Worm (Caenorhabditis elegans): ENCODE measurements around the gene C55A6.3.
A peak's percentile ranks its signal among the peaks of the same experiment; 100 is the strongest.

C55A6.3 gene

DNA sequence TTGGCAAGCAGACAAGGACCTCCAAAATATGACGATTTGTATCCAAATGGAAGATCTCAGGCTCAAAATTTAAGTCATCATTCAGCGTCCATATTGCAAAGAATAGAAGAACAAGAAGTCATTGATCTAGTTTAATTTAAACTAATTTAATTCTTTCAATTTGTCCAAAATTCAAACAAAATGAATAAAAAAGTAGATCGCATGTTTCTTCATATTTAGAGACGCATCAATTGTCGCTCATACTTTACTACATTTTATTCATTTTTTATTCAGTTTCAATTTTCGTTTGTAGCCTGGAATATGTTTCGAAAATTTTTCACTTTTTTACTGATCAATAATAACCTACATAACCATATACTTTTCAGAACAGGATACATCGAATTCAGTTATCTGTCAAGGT, 20.9 kb downstream of the C55A6.3 start, which contains the start of gene T11F9.21:
Gene T11F9.21 (plus strand): TSS at position 301 of the 400 bp plus-strand sequence.
- TF ChIP-seq F10B5.3 (tag; optimal IDR thresholded peaks at IDR 0.05) = no peak
- no peak for TF ChIP-seq nhr-42 (GFP tag; IDR thresholded peaks at IDR 0.05)
- no peak for TF ChIP-seq zip-11 (GFP tag; IDR thresholded peaks at IDR 0.05)
- TF ChIP-seq T26A8.4 (GFP tag; IDR thresholded peaks at IDR 0.05) = no peak
- no peak for TF ChIP-seq lsy-2 (tag; optimal IDR thresholded peaks at IDR 0.05)
- no peak for TF ChIP-seq lin-29 (GFP tag; IDR thresholded peaks at IDR 0.05)
- no peak for TF ChIP-seq pqm-1 (tag; optimal IDR thresholded peaks at IDR 0.05)
- TF ChIP-seq T20F7.1 (GFP tag; optimal IDR thresholded peaks at IDR 0.05) = no peak
- no peak for TF ChIP-seq jun-1 (tag; optimal IDR thresholded peaks at IDR 0.05)
- TF ChIP-seq F26F4.8 (GFP tag; conservative IDR thresholded peaks at IDR 0.05) = no peak
- TF ChIP-seq ctbp-1 (GFP tag; IDR thresholded peaks at IDR 0.05) = no peak
- no peak for TF ChIP-seq hmg-1.1 (GFP tag; IDR thresholded peaks at IDR 0.05)
- TF ChIP-seq saeg-2 (GFP tag; IDR thresholded peaks at IDR 0.05) = no peak
- no peak for TF ChIP-seq zfp-3 (GFP tag; conservative IDR thresholded peaks at IDR 0.05)
- TF ChIP-seq zfp-2 (tag; optimal IDR thresholded peaks at IDR 0.05) = no peak
- no peak for TF ChIP-seq lin-13 (GFP tag; optimal IDR thresholded peaks at IDR 0.05)
- TF ChIP-seq mdt-29 (GFP tag; IDR thresholded peaks at IDR 0.05) = no peak
- no peak for TF ChIP-seq rbr-2 (tag; optimal IDR thresholded peaks at IDR 0.05)
- TF ChIP-seq ztf-7 (tag; optimal IDR thresholded peaks at IDR 0.05) = no peak

DNA sequence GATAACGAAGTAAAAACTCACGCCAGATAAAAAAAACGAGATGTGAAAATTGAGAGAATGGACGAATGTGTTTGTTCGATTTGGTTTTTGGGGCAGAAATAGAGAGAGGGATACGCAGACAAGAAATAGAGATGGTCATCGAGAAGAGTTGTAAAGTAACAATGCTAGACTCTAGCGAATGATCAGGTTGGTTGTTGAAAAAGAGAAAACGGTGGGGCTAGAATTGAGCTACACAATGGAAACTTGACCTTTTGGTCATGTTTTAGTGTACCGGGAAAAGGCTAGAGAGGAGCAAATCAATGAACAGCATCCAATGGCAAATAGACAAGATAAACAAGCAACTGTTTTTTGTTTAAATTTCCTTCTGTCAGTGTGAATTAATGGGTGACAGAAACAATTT, 22.9 kb downstream of the C55A6.3 start, which contains the start of gene dhs-19:
Gene dhs-19 (minus strand): TSS at position 101 of the 400 bp plus-strand sequence.
- TF ChIP-seq daf-16 (GFP tag; optimal IDR thresholded peaks at IDR 0.05) (no peak), daf-16 (tag; optimal IDR thresholded peaks at IDR 0.05) (no peak), unc-62 (GFP tag; optimal IDR thresholded peaks at IDR 0.05 in 1 of 2) (peak in 1 of 2 experiments; percentile 81), unc-62 (tag; optimal IDR thresholded peaks at IDR 0.05) (no peak)

DNA sequence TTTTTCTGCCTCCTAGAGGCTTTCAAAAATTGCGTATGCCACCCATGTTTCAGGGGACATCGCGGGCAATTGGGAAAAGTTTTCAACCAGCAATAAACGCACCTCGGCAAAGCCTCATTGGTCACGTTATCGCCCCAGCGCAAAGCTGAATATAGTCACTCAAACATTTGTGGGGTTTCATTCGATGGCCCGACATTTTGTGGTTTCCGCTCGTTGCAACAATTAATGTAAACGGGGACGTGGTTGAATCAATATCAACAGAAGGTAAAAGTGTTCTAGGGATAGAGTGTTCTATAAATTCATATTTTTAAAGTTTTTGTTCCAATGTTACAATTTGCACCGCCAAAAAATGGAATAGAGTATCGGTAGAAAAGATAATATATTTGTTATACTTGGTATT, 25.0 kb downstream of the C55A6.3 start:
- TF ChIP-seq lin-38 (GFP tag; IDR thresholded peaks at IDR 0.05) = no peak
- no peak for TF ChIP-seq nhr-102 (tag; optimal IDR thresholded peaks at IDR 0.05)
- TF ChIP-seq snpc-1.2 (GFP tag; IDR thresholded peaks at IDR 0.05) = no peak
- no peak for TF ChIP-seq Y75B8A.6 (GFP tag; IDR thresholded peaks at IDR 0.05)
- TF ChIP-seq T26A8.4 (GFP tag; IDR thresholded peaks at IDR 0.05) = no peak
- TF ChIP-seq lin-1 (GFP tag; IDR thresholded peaks at IDR 0.05) = no peak
- no peak for TF ChIP-seq F37D6.2 (tag; optimal IDR thresholded peaks at IDR 0.05)
- TF ChIP-seq ZK546.5 (tag; optimal IDR thresholded peaks at IDR 0.05) = no peak
- no peak for TF ChIP-seq daf-16 (GFP tag; optimal IDR thresholded peaks at IDR 0.05)
- TF ChIP-seq daf-16 (tag; optimal IDR thresholded peaks at IDR 0.05) = no peak
- no peak for TF ChIP-seq pqm-1 (tag; optimal IDR thresholded peaks at IDR 0.05)
- TF ChIP-seq F49E8.2 (tag; optimal IDR thresholded peaks at IDR 0.05; ENCODE audit: borderline replicate concordance) = no peak
- TF ChIP-seq mxl-3 (GFP tag; optimal IDR thresholded peaks at IDR 0.05) = no peak
- TF ChIP-seq duxl-1 (tag; optimal IDR thresholded peaks at IDR 0.05; ENCODE audit: poor library complexity) = no peak
- no peak for TF ChIP-seq lin-15B (tag; optimal IDR thresholded peaks at IDR 0.05)
- no peak for TF ChIP-seq madf-5 (GFP tag; IDR thresholded peaks at IDR 0.05)
- TF ChIP-seq lin-13 (GFP tag; optimal IDR thresholded peaks at IDR 0.05) = no peak
- no peak for TF ChIP-seq nhr-111 (GFP tag; optimal IDR thresholded peaks at IDR 0.05)
- no peak for TF ChIP-seq mes-2 (tag; optimal IDR thresholded peaks at IDR 0.05; ENCODE audit: poor library complexity, severe bottlenecking)
- no peak for TF ChIP-seq ztf-11 (tag; optimal IDR thresholded peaks at IDR 0.05)
- TF ChIP-seq zfp-3 (GFP tag; conservative IDR thresholded peaks at IDR 0.05) = no peak
